Worm (Caenorhabditis elegans): ENCODE measurements around the gene srj-10.

Gene srj-10

DNA sequence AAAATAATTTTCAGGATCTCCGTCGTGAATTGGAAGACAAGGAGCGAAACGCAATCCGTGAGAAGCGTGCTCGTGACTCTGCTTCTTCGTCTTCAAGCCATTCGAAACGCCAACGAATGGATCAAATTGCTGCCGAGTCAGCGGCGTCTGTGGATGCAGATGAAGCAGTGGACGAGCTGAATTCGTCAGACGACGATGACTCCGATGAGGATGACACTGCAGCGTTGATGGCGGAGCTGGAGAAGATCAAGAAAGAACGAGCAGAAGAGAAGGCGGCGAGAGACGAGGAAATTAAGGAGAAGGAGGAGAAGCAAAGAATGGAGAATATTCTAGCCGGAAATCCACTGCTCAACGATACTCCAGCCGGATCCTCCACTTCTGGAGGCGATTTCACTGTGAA lies 50.2 kb downstream of the srj-10 start:
- no peak for TF ChIP-seq sptf-1 (tag; optimal IDR thresholded peaks at IDR 0.05)
- TF ChIP-seq ceh-83 (GFP tag; optimal IDR thresholded peaks at IDR 0.05) = no peak
- TF ChIP-seq lsy-2 (tag; optimal IDR thresholded peaks at IDR 0.05) = no peak
- TF ChIP-seq M03D4.4 (tag; optimal IDR thresholded peaks at IDR 0.05) = no peak
- TF ChIP-seq nhr-76 (tag; optimal IDR thresholded peaks at IDR 0.05) = no peak
- no peak for TF ChIP-seq ceh-39 (tag; optimal IDR thresholded peaks at IDR 0.05)
- no peak for TF ChIP-seq mls-2 (tag; optimal IDR thresholded peaks at IDR 0.05)
- no peak for TF ChIP-seq nhr-2 (tag; optimal IDR thresholded peaks at IDR 0.05)
- no peak for TF ChIP-seq flh-1 (GFP tag; optimal IDR thresholded peaks at IDR 0.05)
- no peak for TF ChIP-seq hlh-1 (tag; optimal IDR thresholded peaks at IDR 0.05)
- no peak for TF ChIP-seq lin-32 (GFP tag; optimal IDR thresholded peaks at IDR 0.05)
- no peak for TF ChIP-seq bed-3 (GFP tag; optimal IDR thresholded peaks at IDR 0.05)
- no peak for TF ChIP-seq ham-2 (GFP tag; optimal IDR thresholded peaks at IDR 0.05)

DNA sequence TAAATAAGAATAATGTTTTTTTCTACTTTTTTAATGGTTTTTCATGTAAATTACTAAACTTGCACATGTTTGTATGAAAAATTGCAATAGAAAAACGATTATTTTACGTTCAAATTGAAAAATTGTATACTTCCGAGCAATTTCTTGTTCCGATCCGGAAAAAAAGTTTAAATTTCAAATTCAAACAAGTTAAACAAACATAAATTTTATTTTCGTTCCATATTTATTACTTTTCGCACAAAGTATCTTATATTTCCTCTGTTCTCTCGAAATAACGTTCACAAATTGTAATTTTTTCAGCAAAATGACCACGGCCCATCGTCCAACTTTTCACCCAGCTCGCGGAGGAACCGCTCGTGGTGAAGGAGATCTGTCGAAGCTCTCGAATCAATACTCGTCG lies 50.7 kb downstream of the srj-10 start, which contains the start of gene cwc-15:
cwc-15 (plus strand) TSS at position 301 of the 400 bp plus-strand sequence.
- no peak for TF ChIP-seq nhr-237 (tag; optimal IDR thresholded peaks at IDR 0.05)
- no peak for TF ChIP-seq lsy-2 (tag; optimal IDR thresholded peaks at IDR 0.05)
- no peak for TF ChIP-seq snpc-4 (tag; optimal IDR thresholded peaks at IDR 0.05)
- TF ChIP-seq zip-8 (tag; optimal IDR thresholded peaks at IDR 0.05) = no peak
- no peak for TF ChIP-seq ceh-39 (tag; optimal IDR thresholded peaks at IDR 0.05)
- TF ChIP-seq drap-1 (GFP tag; optimal IDR thresholded peaks at IDR 0.05) = no peak
